Fruit fly (Drosophila melanogaster): Measurements from ENCODE around the gene ko.

Gene ko

DNA sequence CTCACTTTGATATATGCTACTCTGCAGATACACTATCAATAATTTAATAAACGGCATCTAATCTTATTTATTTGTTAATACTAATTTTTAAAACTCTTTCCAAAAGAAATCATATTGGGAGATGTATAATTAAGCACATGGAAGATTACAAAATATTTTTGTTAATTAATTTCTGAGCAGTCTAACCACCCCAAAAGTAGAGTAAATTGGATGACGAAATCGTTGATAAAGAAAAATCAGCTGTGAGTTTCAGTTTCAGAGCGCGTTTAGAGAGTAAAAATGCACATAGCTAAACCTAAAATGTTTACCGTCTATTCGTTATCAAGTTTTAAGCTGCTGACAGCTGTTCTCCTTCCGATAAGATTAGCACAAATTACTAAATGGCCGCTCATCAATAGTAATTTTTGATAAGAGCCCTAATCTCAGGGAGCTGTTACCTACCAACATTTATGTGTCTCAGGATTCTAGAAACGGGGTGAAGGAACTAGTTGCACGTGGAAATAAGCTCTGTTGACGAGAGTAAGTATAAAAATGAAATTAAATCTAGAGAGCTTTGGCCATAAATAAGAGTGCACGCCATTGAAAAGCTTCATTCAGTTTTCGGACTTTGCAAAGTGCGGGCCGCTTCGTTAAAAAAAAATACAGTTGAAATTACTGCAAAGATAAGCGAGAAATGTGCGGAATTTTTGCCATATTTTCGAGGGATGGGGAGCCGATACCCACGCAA lies 41.7 kb upstream of the ko start, which contains the start of the genes chb and AsnS (continued):
- TF ChIP-seq CG13775 (GFP tag; optimal IDR thresholded peaks at IDR 0.05): peak; percentile 70
- peak; percentile 90 for TF ChIP-seq CG10366 (GFP tag; IDR thresholded peaks at IDR 0.05)
- peak; percentile 94 for TF ChIP-seq Oli (tag; optimal IDR thresholded peaks at IDR 0.05)
- peak; percentile 79 for TF ChIP-seq CG9727 (GFP tag; optimal IDR thresholded peaks at IDR 0.05)
- TF ChIP-seq tio (GFP tag; optimal IDR thresholded peaks at IDR 0.05): peak; percentile 72
- TF ChIP-seq CG17829 (tag; optimal IDR thresholded peaks at IDR 0.05): peak; percentile 81
- TF ChIP-seq Asciz (GFP tag; optimal IDR thresholded peaks at IDR 0.05): peak; percentile 91
- TF ChIP-seq en (GFP tag; optimal IDR thresholded peaks at IDR 0.05): peak; percentile 54
- peak; percentile 96 for TF ChIP-seq E2f1 (GFP tag; IDR thresholded peaks at IDR 0.05)
- TF ChIP-seq Nf-YC (tag; optimal IDR thresholded peaks at IDR 0.05): peak; percentile 53
- TF ChIP-seq CG31365 (tag; optimal IDR thresholded peaks at IDR 0.05): peak; percentile 53
- no peak for TF ChIP-seq sna (GFP tag; IDR thresholded peaks at IDR 0.05; ENCODE audit: partially characterized antibody)
- no peak for TF ChIP-seq pzg (GFP tag; optimal IDR thresholded peaks at IDR 0.05)
- peak; percentile 91 for TF ChIP-seq phol (tag; optimal IDR thresholded peaks at IDR 0.05)
- peak; percentile 91 for TF ChIP-seq ci (GFP tag; IDR thresholded peaks at IDR 0.05)
- peak; percentile 81 for TF ChIP-seq CG14050 (GFP tag; IDR thresholded peaks at IDR 0.05)
- TF ChIP-seq CG18476 (GFP tag; optimal IDR thresholded peaks at IDR 0.05): peak; percentile 73
- no peak for TF ChIP-seq stwl (tag; optimal IDR thresholded peaks at IDR 0.05)
- TF ChIP-seq CG9609 (GFP tag; optimal IDR thresholded peaks at IDR 0.05): peak; percentile 61
- TF ChIP-seq bcd (GFP tag; optimal IDR thresholded peaks at IDR 0.05): peak; percentile 89
- TF ChIP-seq BtbVII (GFP tag; optimal IDR thresholded peaks at IDR 0.05): peak; percentile 80
- TF ChIP-seq CG15696 (tag; optimal IDR thresholded peaks at IDR 0.05): peak; percentile 35
- TF ChIP-seq esg (GFP tag; conservative IDR thresholded peaks at IDR 0.05): peak; percentile 89
- no peak for TF ChIP-seq Deaf1 (tag; optimal IDR thresholded peaks at IDR 0.05)
- TF ChIP-seq Dfd (GFP tag; optimal IDR thresholded peaks at IDR 0.05): peak in 1 of 2 experiments; percentile 68
- TF ChIP-seq al (GFP tag; IDR thresholded peaks at IDR 0.05): peak; percentile 91
- TF ChIP-seq CG1832 (GFP tag; optimal IDR thresholded peaks at IDR 0.05): no peak
- peak; percentile 76 for TF ChIP-seq CG10321 (GFP tag; IDR thresholded peaks at IDR 0.05)
- peak; percentile 87 for TF ChIP-seq Ravus (GFP tag; IDR thresholded peaks at IDR 0.05)
- no peak for TF ChIP-seq kni (GFP tag; optimal IDR thresholded peaks at IDR 0.05)
- peak; percentile 9 for TF ChIP-seq CG30020 (tag; optimal IDR thresholded peaks at IDR 0.05)
- peak; percentile 39 for TF ChIP-seq CG4617 (GFP tag; optimal IDR thresholded peaks at IDR 0.05; ENCODE audit: borderline replicate concordance)
- TF ChIP-seq H2.0 (GFP tag; IDR thresholded peaks at IDR 0.05): peak; percentile 85
- TF ChIP-seq tx (GFP tag; optimal IDR thresholded peaks at IDR 0.05): peak; percentile 55
- peak; percentile 95 for TF ChIP-seq fd3F (GFP tag; optimal IDR thresholded peaks at IDR 0.05)
- no peak for TF ChIP-seq lov (optimal IDR thresholded peaks at IDR 0.05)
- peak; percentile 64; the same call in 1 of the 3 replicates for TF ChIP-seq lov (GFP tag; IDR thresholded peaks at IDR 0.05)
- peak; percentile 89 for TF ChIP-seq chinmo (GFP tag; IDR thresholded peaks at IDR 0.05; ENCODE audit: partially characterized antibody)
- TF ChIP-seq CG3065 (GFP tag; optimal IDR thresholded peaks at IDR 0.05): no peak
- TF ChIP-seq Atf6 (GFP tag; IDR thresholded peaks at IDR 0.05): peak; percentile 94
- no peak for TF ChIP-seq zf30C (GFP tag; optimal IDR thresholded peaks at IDR 0.05)
- peak; percentile 88 for TF ChIP-seq CG10979 (tag; optimal IDR thresholded peaks at IDR 0.05)
- TF ChIP-seq CG33213 (GFP tag; optimal IDR thresholded peaks at IDR 0.05): no peak
- peak; percentile 84 for TF ChIP-seq CG17568 (GFP tag; optimal IDR thresholded peaks at IDR 0.05)
- peak; percentile 85 for TF ChIP-seq bowl (GFP tag; IDR thresholded peaks at IDR 0.05)
- peak; percentile 85 for TF ChIP-seq wor (GFP tag; IDR thresholded peaks at IDR 0.05)
- TF ChIP-seq NK7.1 (GFP tag; optimal IDR thresholded peaks at IDR 0.05): peak; percentile 56
- no peak for TF ChIP-seq fd102C (GFP tag; optimal IDR thresholded peaks at IDR 0.05)
- TF ChIP-seq CG32767 (GFP tag; IDR thresholded peaks at IDR 0.05): peak; percentile 80
- TF ChIP-seq Tbp (GFP tag; optimal IDR thresholded peaks at IDR 0.05): no peak
